Fruit fly (Drosophila melanogaster): ENCODE measurements around the gene CG6769.

CG6769 gene

dm6 chrX:17836420-17836932 is 24.3 kb upstream of the CG6769 start:
- no peak for TF ChIP-seq Hnf4 (GFP tag; optimal IDR thresholded peaks at IDR 0.05)
- no peak for TF ChIP-seq ey (GFP tag; optimal IDR thresholded peaks at IDR 0.05)
- no peak for TF ChIP-seq dl (GFP tag; optimal IDR thresholded peaks at IDR 0.05; ENCODE audit: insufficient read depth in 1 of 2, partially characterized antibody in 2 of 2)
- TF ChIP-seq sv (GFP tag; optimal IDR thresholded peaks at IDR 0.05): no peak
- no peak for TF ChIP-seq Vsx2 (GFP tag; optimal IDR thresholded peaks at IDR 0.05; ENCODE audit: partially characterized antibody)
- TF ChIP-seq h (GFP tag; optimal IDR thresholded peaks at IDR 0.05): no peak
- TF ChIP-seq CG32264 (GFP tag; optimal IDR thresholded peaks at IDR 0.05): no peak
- no peak for TF ChIP-seq CrebA (GFP tag; optimal IDR thresholded peaks at IDR 0.05; ENCODE audit: borderline replicate concordance)
- no peak for TF ChIP-seq fru (GFP tag; optimal IDR thresholded peaks at IDR 0.05)
- TF ChIP-seq dsf (GFP tag; optimal IDR thresholded peaks at IDR 0.05; ENCODE audit: borderline replicate concordance): no peak
- no peak for TF ChIP-seq Rel (GFP tag; optimal IDR thresholded peaks at IDR 0.05)
- TF ChIP-seq Rel (tag; optimal IDR thresholded peaks at IDR 0.05): no peak
- TF ChIP-seq HLH106 (tag; optimal IDR thresholded peaks at IDR 0.05): no peak
- TF ChIP-seq woc (GFP tag; optimal IDR thresholded peaks at IDR 0.05): no peak
- no peak for TF ChIP-seq Hr83 (GFP tag; optimal IDR thresholded peaks at IDR 0.05; ENCODE audit: poor library complexity, severe bottlenecking)

dm6 chrX:17841923-17842322 is 18.9 kb upstream of the CG6769 start, which contains the start of gene Taf9:
Gene Taf9 (plus strand): TSS chrX:17842161.
- TF ChIP-seq Hr83 (GFP tag; optimal IDR thresholded peaks at IDR 0.05; ENCODE audit: poor library complexity, severe bottlenecking): peak; percentile 64
- TF ChIP-seq Abd-B (GFP tag; optimal IDR thresholded peaks at IDR 0.05): no peak
- TF ChIP-seq Myc (optimal IDR thresholded peaks at IDR 0.05): no peak
- TF ChIP-seq foxo (GFP tag; optimal IDR thresholded peaks at IDR 0.05): no peak
- no peak for TF ChIP-seq psq (GFP tag; optimal IDR thresholded peaks at IDR 0.05)
- no peak for TF ChIP-seq h (GFP tag; optimal IDR thresholded peaks at IDR 0.05)
- no peak for TF ChIP-seq Dfd (GFP tag; optimal IDR thresholded peaks at IDR 0.05)

- TF ChIP-seq jim (GFP tag; optimal IDR thresholded peaks at IDR 0.05) (no peak), Dfd (GFP tag; optimal IDR thresholded peaks at IDR 0.05) (no peak), Mio (GFP tag; optimal IDR thresholded peaks at IDR 0.05) (no peak), HLH106 (tag; optimal IDR thresholded peaks at IDR 0.05) (peak; percentile 96), foxo (GFP tag; optimal IDR thresholded peaks at IDR 0.05) (peak in 1 of 2 experiments; percentile 93), sage (GFP tag; optimal IDR thresholded peaks at IDR 0.05) (no peak), CG9705 (GFP tag; optimal IDR thresholded peaks at IDR 0.05) (peak; percentile 92), Rel (GFP tag; optimal IDR thresholded peaks at IDR 0.05) (peak; percentile 30), Rel (tag; optimal IDR thresholded peaks at IDR 0.05) (peak; percentile 75), Myc (optimal IDR thresholded peaks at IDR 0.05) (no peak), br (GFP tag; optimal IDR thresholded peaks at IDR 0.05) (peak; percentile 72), psq (GFP tag; optimal IDR thresholded peaks at IDR 0.05) (peak; percentile 83), CG32264 (GFP tag; optimal IDR thresholded peaks at IDR 0.05) (no peak), sv (GFP tag; optimal IDR thresholded peaks at IDR 0.05) (peak; percentile 89), Hr78 (GFP tag; optimal IDR thresholded peaks at IDR 0.05) (no peak), Sp1 (GFP tag; optimal IDR thresholded peaks at IDR 0.05) (peak; percentile 91), OdsH (GFP tag; optimal IDR thresholded peaks at IDR 0.05) (peak; percentile 84), fru (GFP tag; optimal IDR thresholded peaks at IDR 0.05) (peak; percentile 82), ey (GFP tag; optimal IDR thresholded peaks at IDR 0.05) (peak; percentile 70), Hnf4 (GFP tag; optimal IDR thresholded peaks at IDR 0.05) (no peak), Vsx2 (GFP tag; optimal IDR thresholded peaks at IDR 0.05; ENCODE audit: partially characterized antibody) (no peak), h (GFP tag; optimal IDR thresholded peaks at IDR 0.05) (peak; percentile 91), dmrt93B (GFP tag; optimal IDR thresholded peaks at IDR 0.05) (peak; percentile 92), usp (GFP tag; optimal IDR thresholded peaks at IDR 0.05) (no peak), tai (GFP tag; optimal IDR thresholded peaks at IDR 0.05) (no peak), dsf (GFP tag; optimal IDR thresholded peaks at IDR 0.05; ENCODE audit: borderline replicate concordance) (peak; percentile 31), Hr83 (GFP tag; optimal IDR thresholded peaks at IDR 0.05; ENCODE audit: poor library complexity, severe bottlenecking) (no peak), rgr (GFP tag; optimal IDR thresholded peaks at IDR 0.05) (peak; percentile 90), Jra (GFP tag; optimal IDR thresholded peaks at IDR 0.05) (peak; percentile 7)
These were observed 16.2 kb upstream of the CG6769 start, which contains the start of the genes CG8142 and Ucp4A for dm6 chrX:17844623-17845022. Gene CG8142 (minus strand): TSS chrX:17844704. Gene Ucp4A (plus strand): TSS chrX:17844949.

Data from whole organism, wandering third instar larva.